Worm (Caenorhabditis elegans): ENCODE measurements around the gene ndus-8.
"Not testable (repeated sequence)": the region's sequence is repeated elsewhere in the genome, so short reads cannot be mapped to it uniquely, and the experiment has no call there.

- not testable (repeated sequence) for TF ChIP-seq dpl-1 (GFP tag; optimal IDR thresholded peaks at IDR 0.05); K12H6.12 (tag; optimal IDR thresholded peaks at IDR 0.05); ets-4 (GFP tag; optimal IDR thresholded peaks at IDR 0.05); cebp-1 (GFP tag; IDR thresholded peaks at IDR 0.05); cebp-1 (tag; optimal IDR thresholded peaks at IDR 0.05); rec-8 (tag; optimal IDR thresholded peaks at IDR 0.05); pbrm-1 (GFP tag; IDR thresholded peaks at IDR 0.05); ztf-28 (GFP tag; IDR thresholded peaks at IDR 0.05); C06A6.2 (GFP tag; conservative IDR thresholded peaks at IDR 0.05); hmg-20 (GFP tag; IDR thresholded peaks at IDR 0.05); him-1 (tag; optimal IDR thresholded peaks at IDR 0.05)
These were observed 1.7 kb upstream of the ndus-8 start for ce11 chrIII:7235660-7236059.

All from whole organism, young adult.